Worm (Caenorhabditis elegans) whole organism, young adult: ENCODE results near the gene syp-2.

Experiments
- B0035.1 ChIP-seq: sonication (generic microtip); optimal IDR thresholded peaks from 2 replicates; lab custom pipeline; 2016; ENCODE audit warnings: missing genetic modification characterization, mild to moderate bottlenecking, missing compliant biosample characterization, missing genotype, missing genetic modification reagents
- C06A6.2 ChIP-seq: fragments of 200-800 bp; sonication (Bioruptor generic); conservative IDR thresholded peaks from 2 replicates; pipeline ENCODE4 v1.3.6; 2022; ENCODE audit warnings: missing genetic modification characterization, missing compliant biosample characterization
- F22D6.2 ChIP-seq: sonication (generic microtip); optimal IDR thresholded peaks from 2 replicates; lab custom pipeline; 2016; ENCODE audit warnings: mild to moderate bottlenecking, missing genetic modification characterization, missing compliant biosample characterization
- F33H1.4 ChIP-seq: fragments of 200-800 bp; sonication (Bioruptor generic); IDR thresholded peaks from 2 replicates; pipeline ENCODE4 v1.3.6; 2022; ENCODE audit warnings: missing genetic modification reagents, missing genetic modification characterization, missing compliant biosample characterization
- F49E8.2 ChIP-seq: sonication (generic microtip); optimal IDR thresholded peaks from 3 replicates; lab custom pipeline; 2017; ENCODE audit warnings: missing genetic modification characterization, mild to moderate bottlenecking, missing compliant biosample characterization, antibody characterized with exemption, moderate library complexity; ENCODE audit not compliant: insufficient read depth
- F55B11.4 ChIP-seq: sonication (generic microtip); optimal IDR thresholded peaks from 2 replicates; lab custom pipeline; 2016; ENCODE audit warnings: missing compliant biosample characterization, missing genetic modification characterization, borderline replicate concordance; ENCODE audit not compliant: insufficient read depth
- K11D2.4 ChIP-seq: fragments of 200-800 bp; sonication (Bioruptor generic); IDR thresholded peaks from 2 replicates; pipeline ENCODE4 v1.3.6; 2022; ENCODE audit warnings: missing genetic modification reagents, missing genetic modification characterization, missing compliant biosample characterization
- K12H6.12 ChIP-seq: fragments of 200-800 bp; sonication (Bioruptor generic); optimal IDR thresholded peaks from 2 replicates; lab custom pipeline; 2018; ENCODE audit warnings: mild to moderate bottlenecking, missing genetic modification characterization, missing compliant biosample characterization
- Y53F4B.3 ChIP-seq: fragments of 200-800 bp; sonication (Bioruptor generic); IDR thresholded peaks from 2 replicates; pipeline ENCODE4 v1.3.6; 2022; ENCODE audit warnings: missing genetic modification reagents, missing genetic modification characterization, missing compliant biosample characterization
- Y53G8AR.9 ChIP-seq: fragments of 200-800 bp; sonication (Bioruptor generic); conservative IDR thresholded peaks from 2 replicates; pipeline ENCODE4 v1.3.6; 2022; ENCODE audit warnings: missing genetic modification reagents, missing genetic modification characterization, missing compliant biosample characterization
- aptf-3 ChIP-seq: fragments of 200-800 bp; sonication (Bioruptor generic); IDR thresholded peaks from 2 replicates; pipeline ENCODE4 v1.3.6; 2022; ENCODE audit warnings: missing genetic modification characterization, missing compliant biosample characterization
- attf-3 ChIP-seq: fragments of 200-800 bp; sonication (Bioruptor generic); conservative IDR thresholded peaks from 2 replicates; pipeline ENCODE4 v1.3.6; 2022; ENCODE audit warnings: missing genetic modification reagents, missing genetic modification characterization, missing compliant biosample characterization
- attf-5 ChIP-seq: fragments of 200-800 bp; sonication (Bioruptor generic); optimal IDR thresholded peaks from 2 replicates; lab custom pipeline; 2018; ENCODE audit warnings: mild to moderate bottlenecking, missing genetic modification characterization, missing compliant biosample characterization
- attf-6 ChIP-seq: fragments of 200-800 bp; sonication (Bioruptor generic); IDR thresholded peaks from 2 replicates; pipeline ENCODE4 v1.3.6; 2022; ENCODE audit warnings: missing genetic modification reagents, missing genetic modification characterization, missing compliant biosample characterization
- bed-2 ChIP-seq: fragments of 200-800 bp; sonication (Bioruptor generic); IDR thresholded peaks from 2 replicates; pipeline ENCODE4 v1.3.6; 2022; ENCODE audit warnings: missing genetic modification reagents, missing genetic modification characterization, missing compliant biosample characterization
- ccch-3 ChIP-seq: fragments of 200-800 bp; sonication (Bioruptor generic); optimal IDR thresholded peaks from 2 replicates; lab custom pipeline; 2018; ENCODE audit warnings: mild to moderate bottlenecking, missing genetic modification characterization, missing compliant biosample characterization
- ceh-100 ChIP-seq: fragments of 200-800 bp; sonication (Bioruptor generic); IDR thresholded peaks from 2 replicates; pipeline ENCODE4 v1.3.6; 2022; ENCODE audit warnings: missing genetic modification reagents, missing genetic modification characterization, missing compliant biosample characterization
- ceh-58 ChIP-seq: fragments of 200-800 bp; sonication (Bioruptor generic); IDR thresholded peaks from 2 replicates; pipeline ENCODE4 v1.3.6; 2022; ENCODE audit warnings: missing genetic modification characterization, missing compliant biosample characterization
- chd-7 ChIP-seq: sonication (generic microtip); optimal IDR thresholded peaks from 2 replicates; lab custom pipeline; 2016; ENCODE audit warnings: mild to moderate bottlenecking, missing genetic modification characterization, moderate library complexity, missing compliant biosample characterization
- dpl-1 ChIP-seq: fragments of 150-350 bp; optimal IDR thresholded peaks from 2 replicates; lab custom pipeline; 2014; ENCODE audit warnings: missing biosample characterization, missing genetic modification reagents, missing genetic modification characterization
- efl-1 ChIP-seq: fragments of 150-350 bp; optimal IDR thresholded peaks from 2 replicates; lab custom pipeline; 2014; ENCODE audit warnings: missing biosample characterization, missing genetic modification reagents, missing genetic modification characterization
- ets-4 ChIP-seq: fragments of 200-800 bp; sonication (Bioruptor generic); optimal IDR thresholded peaks from 2 replicates; lab custom pipeline; 2018; ENCODE audit warnings: mild to moderate bottlenecking, missing genetic modification characterization, missing compliant biosample characterization
- fkh-3 ChIP-seq: sonication (generic microtip); optimal IDR thresholded peaks from 2 replicates; lab custom pipeline; 2016; ENCODE audit warnings: mild to moderate bottlenecking, missing genetic modification characterization, missing compliant biosample characterization
- him-1 ChIP-seq: sonication (generic microtip); optimal IDR thresholded peaks from 2 replicates; lab custom pipeline; 2016; ENCODE audit warnings: missing genotype, missing genetic modification reagents, missing genetic modification characterization, missing compliant biosample characterization
- hmg-1.2 ChIP-seq: fragments of 200-800 bp; sonication (Bioruptor generic); IDR thresholded peaks from 2 replicates; pipeline ENCODE4 v1.3.6; 2022; ENCODE audit warnings: missing genetic modification reagents, missing genetic modification characterization, missing compliant biosample characterization
- hmg-20 ChIP-seq: fragments of 200-800 bp; sonication (Bioruptor generic); IDR thresholded peaks from 2 replicates; pipeline ENCODE4 v1.3.6; 2022; ENCODE audit warnings: missing genetic modification reagents, missing genetic modification characterization, missing compliant biosample characterization
- hrde-1 ChIP-seq: sonication (generic microtip); optimal IDR thresholded peaks from 2 replicates; lab custom pipeline; 2016; ENCODE audit warnings: missing genetic modification characterization, mild to moderate bottlenecking, missing compliant biosample characterization, moderate library complexity, missing genotype, missing genetic modification reagents, borderline replicate concordance
- let-607 ChIP-seq, 2 experiments: fragments of 200-800 bp in 1 of 2; sonication (Bioruptor generic) in 1 of 2; sonication (generic microtip) in 1 of 2; optimal IDR thresholded peaks; 2 replicates each; lab custom pipeline; 2016 to 2018; ENCODE audit warnings: mild to moderate bottlenecking in 2 of 2, missing compliant biosample characterization in 2 of 2, missing genetic modification characterization in 2 of 2, moderate library complexity in 2 of 2, missing genotype in 1 of 2
- lin-40 ChIP-seq: sonication (generic microtip); optimal IDR thresholded peaks from 2 replicates; lab custom pipeline; 2016; ENCODE audit warnings: missing genetic modification characterization, mild to moderate bottlenecking, missing compliant biosample characterization, missing genotype, missing genetic modification reagents
- lir-1 ChIP-seq: fragments of 200-800 bp; sonication (Bioruptor generic); conservative IDR thresholded peaks from 2 replicates; pipeline ENCODE4 v1.3.6; 2022; ENCODE audit warnings: missing genetic modification reagents, missing genetic modification characterization, missing compliant biosample characterization
- lsy-27 ChIP-seq: sonication (generic microtip); optimal IDR thresholded peaks from 2 replicates; lab custom pipeline; 2017; ENCODE audit warnings: missing genetic modification characterization, mild to moderate bottlenecking, missing compliant biosample characterization, antibody characterized with exemption, missing genotype, borderline replicate concordance; ENCODE audit not compliant: insufficient read depth
- nfya-1 ChIP-seq: sonication (generic microtip); optimal IDR thresholded peaks from 2 replicates; lab custom pipeline; 2017; ENCODE audit warnings: antibody characterized with exemption, missing compliant biosample characterization, missing genetic modification characterization, borderline replicate concordance; ENCODE audit not compliant: insufficient read depth
- nhr-27 ChIP-seq: fragments of 200-800 bp; sonication (Bioruptor generic); optimal IDR thresholded peaks from 2 replicates; lab custom pipeline; 2018; ENCODE audit warnings: mild to moderate bottlenecking, missing genetic modification characterization, moderate library complexity, missing compliant biosample characterization
- nhr-80 ChIP-seq: sonication (generic microtip); optimal IDR thresholded peaks from 2 replicates; lab custom pipeline; 2016; ENCODE audit warnings: missing genetic modification characterization, missing compliant biosample characterization
- pbrm-1 ChIP-seq: fragments of 200-800 bp; sonication (Bioruptor generic); IDR thresholded peaks from 2 replicates; pipeline ENCODE4 v1.3.6; 2022; ENCODE audit warnings: missing genetic modification reagents, missing genetic modification characterization, missing compliant biosample characterization
- pha-4 ChIP-seq: fragments of 150-350 bp; sonication (generic microtip); optimal IDR thresholded peaks from 2 replicates; lab custom pipeline; 2014; ENCODE audit warnings: missing biosample characterization, missing genetic modification reagents, missing genetic modification characterization
- repo-1 ChIP-seq: sonication (generic microtip); optimal IDR thresholded peaks from 2 replicates; lab custom pipeline; 2017; ENCODE audit warnings: mild to moderate bottlenecking, missing genetic modification characterization, missing compliant biosample characterization
- zim-3 ChIP-seq: sonication (generic microtip); optimal IDR thresholded peaks from 2 replicates; lab custom pipeline; 2017; ENCODE audit warnings: mild to moderate bottlenecking, missing genetic modification characterization, moderate library complexity, missing compliant biosample characterization
- ztf-22 ChIP-seq: fragments of 200-800 bp; sonication (Bioruptor generic); optimal IDR thresholded peaks from 2 replicates; lab custom pipeline; 2018; ENCODE audit warnings: mild to moderate bottlenecking, missing genetic modification characterization, moderate library complexity, missing compliant biosample characterization
- ztf-6 ChIP-seq: fragments of 200-800 bp; sonication (Bioruptor generic); IDR thresholded peaks from 2 replicates; pipeline ENCODE4 v1.3.6; 2022; ENCODE audit warnings: missing genetic modification reagents, missing genetic modification characterization, missing compliant biosample characterization

The syp-2 gene

ce11 chrV:5558590-5558989, 22.3 kb downstream of the syp-2 start, which contains the start of gene glb-5:
Gene glb-5, plus strand, starts transcription at chrV:5558890.
- TF ChIP-seq ccch-3 (GFP tag; lab: Kevin White, UChicago) (no peak), ets-4 (no peak), lsy-27 (tag; lab: Kevin White, UChicago) (no peak), chd-7 (no peak), F49E8.2 (tag; lab: Kevin White, UChicago) (no peak), B0035.1 (tag; lab: Kevin White, UChicago) (no peak), hmg-20 (GFP tag; lab: Robert Waterston, UW) (no peak), him-1 (tag; lab: Kevin White, UChicago) (no peak), C06A6.2 (GFP tag; lab: Robert Waterston, UW) (no peak), K12H6.12 (tag; lab: Kevin White, UChicago) (no peak), K11D2.4 (no peak), hmg-1.2 (GFP tag; lab: Robert Waterston, UW) (no peak), nhr-27 (tag; lab: Kevin White, UChicago) (no peak)

ce11 chrV:5559882-5560281, 23.6 kb downstream of the syp-2 start:
- TF ChIP-seq let-607 (tag; optimal IDR thresholded peaks at IDR 0.05; lab: Kevin White, UChicago) (peak; percentile 27 to 44), pbrm-1 (GFP tag; lab: Robert Waterston, UW) (no peak), hrde-1 (tag; lab: Kevin White, UChicago) (no peak), ztf-6 (no peak), efl-1 (GFP tag; lab: Kevin White, UChicago) (no peak), ceh-100 (GFP tag; lab: Robert Waterston, UW) (no peak), pha-4 (peak; percentile 14), ceh-58 (GFP tag; lab: Robert Waterston, UW) (no peak), repo-1 (tag; lab: Kevin White, UChicago) (no peak), fkh-3 (no peak), Y53F4B.3 (GFP tag; lab: Robert Waterston, UW) (no peak), ztf-22 (peak; percentile 2), zim-3 (tag; lab: Kevin White, UChicago) (no peak), nhr-80 (tag; lab: Kevin White, UChicago) (peak; percentile 95), ets-4 (peak; percentile 80)

- TF ChIP-seq lir-1 (GFP tag; lab: Robert Waterston, UW) (no peak), F55B11.4 (tag; lab: Kevin White, UChicago) (no peak), F22D6.2 (tag; lab: Kevin White, UChicago) (no peak), attf-3 (GFP tag; lab: Robert Waterston, UW) (no peak), F33H1.4 (GFP tag; lab: Robert Waterston, UW) (no peak), attf-6 (GFP tag; lab: Robert Waterston, UW) (no peak), ets-4 (no peak), bed-2 (GFP tag; lab: Robert Waterston, UW) (no peak), lin-40 (no peak), dpl-1 (GFP tag; lab: Kevin White, UChicago) (no peak), aptf-3 (GFP tag; lab: Robert Waterston, UW) (no peak), Y53G8AR.9 (GFP tag; lab: Robert Waterston, UW) (no peak), nhr-80 (tag; lab: Kevin White, UChicago) (no peak), pha-4 (no peak), F49E8.2 (tag; lab: Kevin White, UChicago) (no peak), attf-5 (GFP tag; lab: Kevin White, UChicago) (no peak), hmg-1.2 (GFP tag; lab: Robert Waterston, UW) (no peak), nfya-1 (no peak)
Observed at ce11 chrV:5567119-5567518, 30.8 kb downstream of the syp-2 start, which contains the start of gene C18C4.7. Gene C18C4.7, minus strand, starts transcription at chrV:5567219.
